Worm (Caenorhabditis elegans) whole organism, early embryonic: Measurements from ENCODE around the gene F49E10.4.

Source experiments
- F13C5.2 ChIP-seq: sonication (generic microtip); optimal IDR thresholded peaks from 2 replicates; lab custom pipeline; 2017; ENCODE audit warnings: mild to moderate bottlenecking, missing genetic modification characterization, inconsistent platforms, missing compliant biosample characterization
- hmbx-1 ChIP-seq: sonication (generic microtip); optimal IDR thresholded peaks from 2 replicates; lab custom pipeline; 2016; ENCODE audit warnings: mild to moderate bottlenecking, missing genetic modification characterization, missing compliant biosample characterization
- tbx-11 ChIP-seq: fragments of 200-800 bp; sonication (Bioruptor generic); IDR thresholded peaks from 2 replicates; pipeline ENCODE4 v1.3.6; 2022; ENCODE audit warnings: missing genetic modification characterization, missing compliant biosample characterization

- TF ChIP-seq tbx-11: no peak
- no peak for TF ChIP-seq F13C5.2 (tag; lab: Kevin White, UChicago)
- TF ChIP-seq hmbx-1 (tag; lab: Kevin White, UChicago): no peak
Observed at ce11 chrX:5872153-5872552, 3.5 kb upstream of the F49E10.4 start.
